Fruit fly (Drosophila melanogaster): ENCODE measurements around the gene Pih1D1.

The Pih1D1 gene

DNA sequence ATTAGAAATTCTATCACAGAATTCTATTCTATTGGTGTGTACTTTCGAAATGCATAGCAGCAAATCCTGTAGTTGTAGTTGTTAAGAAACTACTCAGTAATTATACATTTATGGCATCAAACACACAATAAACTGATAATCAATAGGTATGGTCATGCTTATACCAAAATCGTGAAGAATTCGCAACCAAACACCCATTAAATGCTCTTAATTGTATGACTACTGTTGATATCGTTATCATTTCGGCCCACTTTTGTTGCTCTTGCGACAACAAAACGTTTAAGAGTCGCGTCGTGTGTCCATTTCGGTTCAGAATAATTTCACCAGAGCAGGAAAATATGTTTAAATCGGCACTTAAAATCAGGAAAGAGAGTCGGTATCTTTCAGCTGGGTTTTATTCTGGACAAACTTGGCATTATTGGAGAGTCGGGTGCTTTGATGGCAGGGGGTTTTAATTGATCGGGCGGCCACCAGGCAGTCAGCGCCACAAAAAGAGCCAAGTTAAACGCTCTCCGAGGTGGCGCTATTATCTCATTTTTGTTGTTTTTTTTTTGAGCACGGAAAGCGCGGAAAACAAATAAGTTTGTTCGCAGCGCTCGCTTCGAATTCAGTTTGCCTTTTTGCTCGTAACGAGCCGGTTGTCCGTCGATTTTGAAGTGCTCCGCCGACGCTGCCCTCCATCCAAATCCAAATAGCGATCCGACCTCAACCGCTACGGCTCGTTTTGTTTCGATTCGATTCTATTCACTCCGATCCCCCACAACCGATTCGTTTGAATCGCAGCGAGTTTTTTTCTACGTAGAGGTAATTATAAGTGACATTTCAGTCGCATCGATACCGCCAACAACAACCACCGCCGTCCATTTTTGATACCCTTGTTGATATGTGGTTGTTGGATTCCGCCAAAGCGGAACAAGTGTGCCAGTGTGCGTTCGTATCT is 2.9 kb downstream of the Pih1D1 start, which contains the start of gene MRP (continued):
- TF ChIP-seq Mad (GFP tag; optimal IDR thresholded peaks at IDR 0.05) (no peak), BtbVII (GFP tag; optimal IDR thresholded peaks at IDR 0.05) (peak; percentile 4), Drgx (GFP tag; IDR thresholded peaks at IDR 0.05) (peak; percentile 49; the same call in 1 of the 2 replicates), CG3847 (GFP tag; IDR thresholded peaks at IDR 0.05) (0 out of 2 replicates have a peak, but pooled peaks have one; percentile 21), inv (GFP tag; IDR thresholded peaks at IDR 0.05; ENCODE audit: partially characterized antibody) (peak; percentile 17; the same call in 1 of the 2 replicates), CG11456 (GFP tag; IDR thresholded peaks at IDR 0.05) (0 out of 3 replicates have a peak, but pooled peaks have one; percentile 52), ase (GFP tag; IDR thresholded peaks at IDR 0.05) (0 out of 3 replicates have a peak, but pooled peaks have one; percentile 37), Dbx (GFP tag; IDR thresholded peaks at IDR 0.05) (0 out of 3 replicates have a peak, but pooled peaks have one; percentile 54), Vsx1 (GFP tag; optimal IDR thresholded peaks at IDR 0.05) (peak; percentile 31), Trl (optimal IDR thresholded peaks at IDR 0.05) (peak in 1 of 2 experiments; percentile 83), Trl (GFP tag; optimal IDR thresholded peaks at IDR 0.05) (no peak), slbo (GFP tag; IDR thresholded peaks at IDR 0.05) (peak; percentile 32), CG4617 (GFP tag; optimal IDR thresholded peaks at IDR 0.05; ENCODE audit: borderline replicate concordance) (no peak), CG1602 (GFP tag; optimal IDR thresholded peaks at IDR 0.05) (no peak), HLH4C (GFP tag; IDR thresholded peaks at IDR 0.05; ENCODE audit: partially characterized antibody) (peak; percentile 51; the same call in 1 of the 3 replicates), kah (GFP tag; optimal IDR thresholded peaks at IDR 0.05) (peak; percentile 53), E2f2 (GFP tag; IDR thresholded peaks at IDR 0.05) (peak; percentile 29; the same call in 1 of the 2 replicates), CG12769 (tag; optimal IDR thresholded peaks at IDR 0.05) (peak; percentile 35), Bgb (GFP tag; IDR thresholded peaks at IDR 0.05; ENCODE audit: partially characterized antibody) (peak; percentile 64), her (GFP tag; optimal IDR thresholded peaks at IDR 0.05) (peak; percentile 8), Fer1 (GFP tag; optimal IDR thresholded peaks at IDR 0.05) (peak; percentile 59), CG34422 (GFP tag; IDR thresholded peaks at IDR 0.05) (peak; percentile 72; the same call in 1 of the 3 replicates), CG31224 (GFP tag; IDR thresholded peaks at IDR 0.05) (peak; percentile 44; the same call in 1 of the 2 replicates), chinmo (GFP tag; IDR thresholded peaks at IDR 0.05; ENCODE audit: partially characterized antibody) (peak; percentile 97), CG15479 (GFP tag; optimal IDR thresholded peaks at IDR 0.05) (no peak), z (GFP tag; IDR thresholded peaks at IDR 0.05) (peak; percentile 46; the same call in 1 of the 3 replicates), Rfx (GFP tag; IDR thresholded peaks at IDR 0.05) (peak; percentile 34; the same call in 1 of the 2 replicates), sens (GFP tag) (peak; percentile 30), HLHmδ (GFP tag; optimal IDR thresholded peaks at IDR 0.05) (no peak), zen2 (GFP tag; IDR thresholded peaks at IDR 0.05; ENCODE audit: partially characterized antibody) (0 out of 3 replicates have a peak, but pooled peaks have one; percentile 24), CG17385 (GFP tag; optimal IDR thresholded peaks at IDR 0.05) (no peak), CG4707 (GFP tag; optimal IDR thresholded peaks at IDR 0.05) (no peak), Pdp1 (GFP tag; optimal IDR thresholded peaks at IDR 0.05) (peak in 1 of 2 experiments; percentile 30), lab (GFP tag; optimal IDR thresholded peaks at IDR 0.05) (peak; percentile 51), HmgZ (tag; optimal IDR thresholded peaks at IDR 0.05) (peak; percentile 4), Dll (GFP tag; IDR thresholded peaks at IDR 0.05; ENCODE audit: partially characterized antibody) (0 out of 4 replicates have a peak, but pooled peaks have one; percentile 39), tio (GFP tag; optimal IDR thresholded peaks at IDR 0.05) (no peak), CG14014 (GFP tag; IDR thresholded peaks at IDR 0.05) (0 out of 2 replicates have a peak, but pooled peaks have one; percentile 10), PHDP (tag; optimal IDR thresholded peaks at IDR 0.05) (no peak), exex (tag; optimal IDR thresholded peaks at IDR 0.05) (peak; percentile 91), sna (GFP tag; IDR thresholded peaks at IDR 0.05; ENCODE audit: partially characterized antibody) (0 out of 2 replicates have a peak, but pooled peaks have one; percentile 24), sug (tag; optimal IDR thresholded peaks at IDR 0.05) (peak; percentile 86), cwo (GFP tag; optimal IDR thresholded peaks at IDR 0.05) (peak; percentile 9), vvl (GFP tag; IDR thresholded peaks at IDR 0.05) (peak; percentile 25; the same call in 1 of the 2 replicates), CG5180 (GFP tag; optimal IDR thresholded peaks at IDR 0.05) (peak; percentile 60)

Data from whole organism, embryonic.